Worm (Caenorhabditis elegans) whole organism, L1 larva: Measurements from ENCODE around the gene C14A11.2.

Source experiments
- C04F5.9 ChIP-seq: sonication (generic microtip); optimal IDR thresholded peaks from 2 replicates; lab custom pipeline; 2016; ENCODE audit warnings: missing genetic modification characterization, missing compliant biosample characterization
- C16A3.4 ChIP-seq: fragments of 150-350 bp; optimal IDR thresholded peaks from 2 replicates; lab custom pipeline; 2014; ENCODE audit warnings: missing biosample characterization, missing genetic modification characterization
- C34B4.2 ChIP-seq: sonication (generic microtip); optimal IDR thresholded peaks from 2 replicates; lab custom pipeline; 2017; ENCODE audit warnings: mild to moderate bottlenecking, missing genetic modification characterization, missing compliant biosample characterization
- F16B12.6 ChIP-seq: fragments of 150-350 bp; optimal IDR thresholded peaks from 2 replicates; lab custom pipeline; 2014; ENCODE audit warnings: missing biosample characterization, missing genetic modification characterization
- Y116A8C.19 ChIP-seq: sonication (generic microtip); optimal IDR thresholded peaks from 2 replicates; lab custom pipeline; 2016; ENCODE audit warnings: missing compliant biosample characterization, missing genetic modification characterization, borderline replicate concordance
- aha-1 ChIP-seq: fragments of 150-350 bp; optimal IDR thresholded peaks from 2 replicates; lab custom pipeline; 2014; ENCODE audit warnings: missing biosample characterization, missing genetic modification characterization
- alr-1 ChIP-seq: fragments of 200-800 bp; sonication (Bioruptor generic); optimal IDR thresholded peaks from 2 replicates; lab custom pipeline; 2018; ENCODE audit warnings: borderline replicate concordance, mild to moderate bottlenecking, missing genetic modification characterization, missing compliant biosample characterization
- ama-1 ChIP-seq: fragments of 150-350 bp; optimal IDR thresholded peaks from 2 replicates; lab custom pipeline; 2014
- blmp-1 ChIP-seq: fragments of 150-350 bp; optimal IDR thresholded peaks from 2 replicates; lab custom pipeline; 2014; ENCODE audit warnings: missing biosample characterization, missing genetic modification characterization
- ces-1 ChIP-seq: fragments of 150-350 bp; optimal IDR thresholded peaks from 2 replicates; lab custom pipeline; 2014; ENCODE audit warnings: missing biosample characterization, missing genetic modification reagents, missing genetic modification characterization
- dpl-1 ChIP-seq, 3 experiments: fragments of 150-350 bp in 2 of 3; sonication (generic microtip) in 1 of 3; optimal IDR thresholded peaks; 2 replicates each; lab custom pipeline; 2014 to 2017; ENCODE audit warnings: missing biosample characterization in 3 of 3, missing genetic modification characterization in 3 of 3, missing genetic modification reagents in 3 of 3
- dsc-1 ChIP-seq: sonication (generic microtip); optimal IDR thresholded peaks from 2 replicates; lab custom pipeline; 2016; ENCODE audit warnings: mild to moderate bottlenecking, missing genetic modification characterization, missing compliant biosample characterization
- efl-3 ChIP-seq: fragments of 200-800 bp; sonication (Bioruptor generic); optimal IDR thresholded peaks from 2 replicates; lab custom pipeline; 2018; ENCODE audit warnings: mild to moderate bottlenecking, missing genetic modification characterization, missing compliant biosample characterization
- egl-13 ChIP-seq: sonication (generic microtip); optimal IDR thresholded peaks from 2 replicates; lab custom pipeline; 2016; ENCODE audit warnings: missing genotype, missing genetic modification reagents, missing genetic modification characterization, missing compliant biosample characterization
- elt-3 ChIP-seq, 6 experiments: fragments of 150-350 bp in 1 of 6; sonication (generic microtip); optimal IDR thresholded peaks; 2 replicates each; lab custom pipeline; 2017 to 2018; ENCODE audit warnings: missing biosample characterization in 6 of 6, missing genetic modification characterization in 6 of 6, inconsistent platforms in 1 of 6
- fkh-10 ChIP-seq: sonication (generic microtip); optimal IDR thresholded peaks from 2 replicates; lab custom pipeline; 2017; ENCODE audit warnings: missing biosample characterization, missing genetic modification reagents, missing genetic modification characterization
- fkh-8 ChIP-seq: sonication (generic microtip); optimal IDR thresholded peaks from 2 replicates; lab custom pipeline; 2016; ENCODE audit warnings: mild to moderate bottlenecking, missing genetic modification characterization, missing compliant biosample characterization
- grh-1 ChIP-seq: fragments of 200-800 bp; sonication (Bioruptor generic); IDR thresholded peaks from 2 replicates; pipeline ENCODE4 v1.3.6; 2022; ENCODE audit warnings: missing genetic modification reagents, missing genetic modification characterization, missing compliant biosample characterization
- irx-1 ChIP-seq: sonication (generic microtip); optimal IDR thresholded peaks from 2 replicates; lab custom pipeline; 2016; ENCODE audit warnings: missing genetic modification characterization, missing compliant biosample characterization
- isw-1 ChIP-seq: fragments of 200-800 bp; sonication (Bioruptor generic); IDR thresholded peaks from 2 replicates; pipeline ENCODE4 v1.3.6; 2022; ENCODE audit warnings: missing genetic modification characterization, missing compliant biosample characterization
- jun-1 ChIP-seq: fragments of 150-350 bp; optimal IDR thresholded peaks from 2 replicates; lab custom pipeline; 2014; ENCODE audit warnings: missing biosample characterization, missing genetic modification reagents, missing genetic modification characterization
- lin-13 ChIP-seq: fragments of 150-350 bp; optimal IDR thresholded peaks from 2 replicates; lab custom pipeline; 2014; ENCODE audit warnings: missing biosample characterization, missing genetic modification reagents, missing genetic modification characterization
- lin-14 ChIP-seq: fragments of 200-800 bp; sonication (Bioruptor generic); optimal IDR thresholded peaks from 2 replicates; lab custom pipeline; 2018; ENCODE audit warnings: mild to moderate bottlenecking, missing genetic modification characterization, moderate library complexity, missing compliant biosample characterization
- lin-15B ChIP-seq: fragments of 150-350 bp; sonication (generic microtip); optimal IDR thresholded peaks from 3 replicates; lab custom pipeline; 2014; ENCODE audit warnings: missing biosample characterization, missing genetic modification characterization
- mab-9 ChIP-seq: fragments of 200-800 bp; sonication (Bioruptor generic); IDR thresholded peaks from 2 replicates; pipeline ENCODE4 v1.3.6; 2022; ENCODE audit warnings: missing genetic modification reagents, missing genetic modification characterization, missing compliant biosample characterization
- mep-1 ChIP-seq: fragments of 150-350 bp; optimal IDR thresholded peaks from 2 replicates; lab custom pipeline; 2014; ENCODE audit warnings: missing biosample characterization, missing genetic modification characterization
- nhr-11 ChIP-seq: fragments of 150-350 bp; optimal IDR thresholded peaks from 2 replicates; lab custom pipeline; 2014; ENCODE audit warnings: missing biosample characterization, missing genetic modification characterization
- nhr-12 ChIP-seq: sonication (generic microtip); optimal IDR thresholded peaks from 2 replicates; lab custom pipeline; 2017; ENCODE audit warnings: missing biosample characterization, missing genetic modification characterization
- nhr-19 ChIP-seq: fragments of 200-800 bp; sonication (Bioruptor generic); conservative IDR thresholded peaks from 2 replicates; pipeline ENCODE4 v1.3.6; 2022; ENCODE audit warnings: missing genetic modification characterization, missing compliant biosample characterization
- nhr-47 ChIP-seq: sonication (generic microtip); optimal IDR thresholded peaks from 2 replicates; lab custom pipeline; 2016; ENCODE audit warnings: mild to moderate bottlenecking, missing genetic modification characterization, moderate library complexity, missing compliant biosample characterization
- nhr-76 ChIP-seq: sonication (generic microtip); optimal IDR thresholded peaks from 2 replicates; lab custom pipeline; 2017; ENCODE audit warnings: missing biosample characterization, missing genetic modification characterization
- nhr-84 ChIP-seq: sonication (generic microtip); optimal IDR thresholded peaks from 2 replicates; lab custom pipeline; 2017; ENCODE audit warnings: missing biosample characterization, missing genetic modification characterization
- nhr-85 ChIP-seq: sonication (generic microtip); peaks from one replicate; lab custom pipeline; 2016; ENCODE audit warnings: missing genetic modification characterization, inconsistent platforms, missing compliant biosample characterization
- nhr-90 ChIP-seq: sonication (generic microtip); optimal IDR thresholded peaks from 2 replicates; lab custom pipeline; 2016; ENCODE audit warnings: mild to moderate bottlenecking, missing genetic modification characterization, missing compliant biosample characterization; ENCODE audit not compliant: poor library complexity
- pag-3 ChIP-seq: sonication (generic microtip); optimal IDR thresholded peaks from 2 replicates; lab custom pipeline; 2017; ENCODE audit warnings: missing genetic modification characterization, mild to moderate bottlenecking, missing compliant biosample characterization, antibody characterized with exemption, borderline replicate concordance; ENCODE audit not compliant: insufficient read depth
- pax-3 ChIP-seq: fragments of 200-800 bp; sonication (Bioruptor generic); optimal IDR thresholded peaks from 2 replicates; lab custom pipeline; 2018; ENCODE audit warnings: mild to moderate bottlenecking, missing genetic modification characterization, moderate library complexity, missing compliant biosample characterization
- pqm-1 ChIP-seq: sonication (generic microtip); optimal IDR thresholded peaks from 3 replicates; lab custom pipeline; 2017; ENCODE audit warnings: missing biosample characterization, missing genetic modification characterization
- rnt-1 ChIP-seq: sonication (generic microtip); optimal IDR thresholded peaks from 2 replicates; lab custom pipeline; 2016; ENCODE audit warnings: mild to moderate bottlenecking, missing genetic modification characterization, moderate library complexity, missing compliant biosample characterization
- skn-1 ChIP-seq: fragments of 150-350 bp; optimal IDR thresholded peaks from 2 replicates; lab custom pipeline; 2014; ENCODE audit warnings: missing biosample characterization, missing genetic modification characterization
- snpc-4 ChIP-seq: fragments of 150-350 bp; optimal IDR thresholded peaks from 2 replicates; lab custom pipeline; 2014; ENCODE audit warnings: missing biosample characterization, missing genetic modification characterization
- snu-23 ChIP-seq: sonication (generic microtip); optimal IDR thresholded peaks from 2 replicates; lab custom pipeline; 2016; ENCODE audit warnings: missing genetic modification characterization, missing compliant biosample characterization
- sox-4 ChIP-seq: sonication (generic microtip); optimal IDR thresholded peaks from 2 replicates; lab custom pipeline; 2016; ENCODE audit warnings: missing genetic modification characterization, missing compliant biosample characterization
- swsn-7 ChIP-seq: sonication (generic microtip); optimal IDR thresholded peaks from 2 replicates; lab custom pipeline; 2016; ENCODE audit warnings: missing genetic modification characterization, missing compliant biosample characterization
- tlp-1 ChIP-seq: fragments of 150-350 bp; optimal IDR thresholded peaks from 2 replicates; lab custom pipeline; 2014; ENCODE audit warnings: missing biosample characterization, missing genetic modification characterization
- unc-130 ChIP-seq: fragments of 150-350 bp; optimal IDR thresholded peaks from 2 replicates; lab custom pipeline; 2017; ENCODE audit warnings: missing biosample characterization, missing genetic modification characterization, inconsistent platforms
- unc-30 ChIP-seq: sonication (generic microtip); optimal IDR thresholded peaks from 2 replicates; lab custom pipeline; 2017; ENCODE audit warnings: missing biosample characterization, missing genetic modification characterization
- unc-62 ChIP-seq: fragments of 150-350 bp; optimal IDR thresholded peaks from 2 replicates; lab custom pipeline; 2014; ENCODE audit warnings: missing biosample characterization, missing genetic modification reagents, missing genetic modification characterization
- unc-86 ChIP-seq: sonication (generic microtip); optimal IDR thresholded peaks from 2 replicates; lab custom pipeline; 2016; ENCODE audit warnings: missing genetic modification characterization, missing compliant biosample characterization
- unc-98 ChIP-seq: fragments of 200-800 bp; sonication (Bioruptor generic); IDR thresholded peaks from 2 replicates; pipeline ENCODE4 v1.3.6; 2022; ENCODE audit warnings: missing genetic modification characterization, missing compliant biosample characterization
- vab-15 ChIP-seq: sonication (generic microtip); optimal IDR thresholded peaks from 2 replicates; lab custom pipeline; 2017; ENCODE audit warnings: missing genotype, mild to moderate bottlenecking, missing genetic modification characterization, missing compliant biosample characterization
- xbp-1 ChIP-seq: sonication (generic microtip); optimal IDR thresholded peaks from 2 replicates; lab custom pipeline; 2016; ENCODE audit warnings: missing genetic modification characterization, missing compliant biosample characterization
- zag-1 ChIP-seq: fragments of 150-350 bp; optimal IDR thresholded peaks from 2 replicates; lab custom pipeline; 2014; ENCODE audit warnings: missing biosample characterization, missing genetic modification characterization
- ztf-11 ChIP-seq, 2 experiments: sonication (generic microtip); optimal IDR thresholded peaks; 2 replicates each; lab custom pipeline; 2016 to 2017; ENCODE audit warnings: missing genetic modification characterization in 2 of 2, missing biosample characterization in 1 of 2, missing compliant biosample characterization in 1 of 2
- ztf-4 ChIP-seq: fragments of 150-350 bp; optimal IDR thresholded peaks from 2 replicates; lab custom pipeline; 2014; ENCODE audit warnings: missing biosample characterization, missing genetic modification characterization

Gene C14A11.2

ce11 chrX:2802562-2803165 is at the start of gene C14A11.2:
C14A11.2 (plus strand) TSS chrX:2803112.
- TF ChIP-seq egl-13 (tag; lab: Kevin White, UChicago) = peak; percentile 18
- no peak for TF ChIP-seq C34B4.2 (tag; lab: Kevin White, UChicago)
- TF ChIP-seq ama-1 (lab: Kevin White, UChicago) = no peak
- TF ChIP-seq skn-1 (tag; lab: Kevin White, UChicago) = no peak
- TF ChIP-seq mep-1 = peak; percentile 43
- TF ChIP-seq irx-1 (tag; lab: Kevin White, UChicago) = peak; percentile 63
- peak; percentile 63 for TF ChIP-seq nhr-47 (tag; lab: Kevin White, UChicago)
- TF ChIP-seq nhr-90 (tag; lab: Kevin White, UChicago) = peak; percentile 50
- no peak for TF ChIP-seq C16A3.4 (tag; lab: Kevin White, UChicago)
- no peak for TF ChIP-seq mab-9 (GFP tag; lab: Robert Waterston, UW)
- TF ChIP-seq ztf-4 = no peak
- no peak for TF ChIP-seq tlp-1 (tag; lab: Kevin White, UChicago)
- peak; percentile 65 for TF ChIP-seq fkh-8 (tag; lab: Kevin White, UChicago)
- TF ChIP-seq grh-1 (GFP tag; lab: Robert Waterston, UW) = no peak
- TF ChIP-seq vab-15 = peak; percentile 63
- TF ChIP-seq lin-14 (GFP tag; lab: Kevin White, UChicago) = peak; percentile 70
- no peak for TF ChIP-seq C04F5.9 (tag; lab: Kevin White, UChicago)
- TF ChIP-seq nhr-76 (tag; lab: Kevin White, UChicago) = no peak
- no peak for TF ChIP-seq nhr-12 (tag; lab: Kevin White, UChicago)
- peak; percentile 69 for TF ChIP-seq snu-23 (GFP tag; lab: Kevin White, UChicago)
- TF ChIP-seq sox-4 (tag; lab: Kevin White, UChicago) = no peak
- no peak for TF ChIP-seq pag-3
- TF ChIP-seq aha-1 (tag; lab: Kevin White, UChicago) = no peak
- no peak for TF ChIP-seq pqm-1 (tag; lab: Kevin White, UChicago)
- no peak for TF ChIP-seq zag-1 (tag; lab: Kevin White, UChicago)
- TF ChIP-seq dsc-1 (tag; lab: Kevin White, UChicago) = peak; percentile 15
- no peak for TF ChIP-seq xbp-1
- TF ChIP-seq unc-62 (GFP tag; lab: Kevin White, UChicago) = no peak
- peak; percentile 71 for TF ChIP-seq nhr-85 (tag; lab: Kevin White, UChicago)
- TF ChIP-seq unc-98 = no peak
- no peak for TF ChIP-seq unc-86
- TF ChIP-seq rnt-1 (tag; lab: Kevin White, UChicago) = peak; percentile 35
- peak; percentile 33 for TF ChIP-seq unc-130 (tag; lab: Kevin White, UChicago)
- no peak for TF ChIP-seq efl-3
- peak; percentile 78 for TF ChIP-seq blmp-1 (tag; lab: Kevin White, UChicago)
- no peak for TF ChIP-seq lin-15B (tag; lab: Kevin White, UChicago)
- no peak for TF ChIP-seq ztf-11 (tag; optimal IDR thresholded peaks at IDR 0.05; lab: Kevin White, UChicago)
- TF ChIP-seq jun-1 (tag; lab: Kevin White, UChicago) = no peak
- no peak for TF ChIP-seq elt-3 (tag; optimal IDR thresholded peaks at IDR 0.05; lab: Kevin White, UChicago)
- TF ChIP-seq F16B12.6 = no peak
- no peak for TF ChIP-seq isw-1 (GFP tag; lab: Robert Waterston, UW)
- peak in 1 of 3 experiments; percentile 21 for TF ChIP-seq dpl-1 (GFP tag; optimal IDR thresholded peaks at IDR 0.05; lab: Kevin White, UChicago)
- TF ChIP-seq nhr-19 (GFP tag; lab: Robert Waterston, UW) = peak; percentile 43
- TF ChIP-seq unc-30 (tag; lab: Kevin White, UChicago) = no peak
- TF ChIP-seq ces-1 (GFP tag; lab: Kevin White, UChicago) = no peak
- no peak for TF ChIP-seq snpc-4 (tag; lab: Kevin White, UChicago)
- TF ChIP-seq nhr-11 (tag; lab: Kevin White, UChicago) = peak; percentile 0
- peak; percentile 22 for TF ChIP-seq swsn-7
- TF ChIP-seq alr-1 = no peak
- no peak for TF ChIP-seq fkh-10 (GFP tag; lab: Kevin White, UChicago)
- peak; percentile 1 for TF ChIP-seq pax-3 (tag; lab: Kevin White, UChicago)
- no peak for TF ChIP-seq Y116A8C.19
- no peak for TF ChIP-seq nhr-84 (tag; lab: Kevin White, UChicago)
- TF ChIP-seq lin-13 (GFP tag; lab: Kevin White, UChicago) = no peak
